Fruit fly (Drosophila melanogaster) whole organism, embryonic: ENCODE measurements around the gene CG9389.

ENCODE experiments used
- Awh ChIP-seq: fragments of 200-800 bp; sonication (Bioruptor generic); IDR thresholded peaks from 2 replicates; pipeline ENCODE4, ENCODE4 v1.3.6; 2022; ENCODE audit warnings: missing biosample characterization, missing genetic modification characterization
- B-H2 ChIP-seq: fragments of 200-800 bp; sonication (Bioruptor generic); optimal IDR thresholded peaks from 2 replicates; lab custom pipeline; 2018; ENCODE audit warnings: missing biosample characterization, mild to moderate bottlenecking, missing genetic modification characterization
- CG10267 ChIP-seq: fragments of 200-800 bp; sonication (Bioruptor generic); optimal IDR thresholded peaks from 2 replicates; lab custom pipeline; 2018; ENCODE audit warnings: missing biosample characterization, mild to moderate bottlenecking, missing genetic modification characterization, moderate library complexity
- CG11456 ChIP-seq: fragments of 200-800 bp; sonication (Bioruptor generic); IDR thresholded peaks from 3 replicates; pipeline ENCODE4 v1.3.6; 2022; ENCODE audit warnings: missing biosample characterization, missing genetic modification characterization
- CG12155 ChIP-seq: fragments of 200-800 bp; sonication (Bioruptor generic); optimal IDR thresholded peaks from 3 replicates; lab custom pipeline; 2016; ENCODE audit warnings: missing biosample characterization, missing genetic modification characterization
- CG12219 ChIP-seq: fragments of 200-800 bp; sonication (Bioruptor generic); optimal IDR thresholded peaks from 3 replicates; lab custom pipeline; 2018; ENCODE audit warnings: missing biosample characterization, mild to moderate bottlenecking, missing genetic modification characterization
- CG12236 ChIP-seq: fragments of 200-800 bp; sonication (Bioruptor generic); optimal IDR thresholded peaks from 2 replicates; lab custom pipeline; 2016; ENCODE audit warnings: missing biosample characterization, missing genetic modification characterization
- CG12942 ChIP-seq: fragments of 200-800 bp; sonication (Bioruptor generic); optimal IDR thresholded peaks from 3 replicates; lab custom pipeline; 2016; ENCODE audit warnings: missing biosample characterization, missing genetic modification characterization
- CG13296 ChIP-seq: fragments of 200-800 bp; sonication (Bioruptor generic); optimal IDR thresholded peaks from 3 replicates; lab custom pipeline; 2018; ENCODE audit warnings: missing biosample characterization, mild to moderate bottlenecking, missing genetic modification characterization
- CG13624 ChIP-seq: fragments of 200-800 bp; sonication (Bioruptor generic); optimal IDR thresholded peaks from 2 replicates; lab custom pipeline; 2016; ENCODE audit warnings: missing biosample characterization, missing genetic modification characterization
- CG13775 ChIP-seq: fragments of 200-800 bp; sonication (Bioruptor generic); optimal IDR thresholded peaks from 3 replicates; lab custom pipeline; 2017; ENCODE audit warnings: missing biosample characterization, mild to moderate bottlenecking, missing genetic modification characterization
- CG15479 ChIP-seq: fragments of 200-800 bp; sonication (Bioruptor generic); optimal IDR thresholded peaks from 3 replicates; lab custom pipeline; 2019; ENCODE audit warnings: missing biosample characterization, mild to moderate bottlenecking, missing genetic modification characterization, moderate library complexity
- CG16779 ChIP-seq: fragments of 200-800 bp; sonication (Bioruptor generic); IDR thresholded peaks from 2 replicates; pipeline ENCODE4 v1.3.6; 2022; ENCODE audit warnings: missing biosample characterization, missing genetic modification characterization
- CG16813 ChIP-seq: fragments of 200-800 bp; sonication (Bioruptor generic); IDR thresholded peaks from 3 replicates; pipeline ENCODE4 v1.3.6; 2022; ENCODE audit warnings: missing biosample characterization, missing genetic modification characterization; ENCODE audit not compliant: partially characterized antibody
- CG17385 ChIP-seq: fragments of 200-800 bp; sonication (Bioruptor generic); optimal IDR thresholded peaks from 3 replicates; lab custom pipeline; 2018; ENCODE audit warnings: missing biosample characterization, mild to moderate bottlenecking, missing genetic modification characterization
- CG18619 ChIP-seq: fragments of 200-800 bp; sonication (Bioruptor generic); optimal IDR thresholded peaks from 3 replicates; lab custom pipeline; 2017; ENCODE audit warnings: missing biosample characterization, mild to moderate bottlenecking, missing genetic modification characterization
- CG2199 ChIP-seq: fragments of 200-800 bp; sonication (Bioruptor generic); IDR thresholded peaks from 3 replicates; pipeline ENCODE4 v1.3.6; 2022; ENCODE audit warnings: missing biosample characterization, missing genetic modification characterization
- CG42726 ChIP-seq: fragments of 200-800 bp; sonication (Bioruptor generic); IDR thresholded peaks from 2 replicates; pipeline ENCODE4 v1.3.6; 2022; ENCODE audit warnings: missing biosample characterization, missing genetic modification characterization; ENCODE audit not compliant: partially characterized antibody
- CG7357 ChIP-seq: fragments of 200-800 bp; sonication (Bioruptor generic); IDR thresholded peaks from 3 replicates; pipeline ENCODE4 v1.3.6; 2022; ENCODE audit warnings: missing biosample characterization, missing genetic modification characterization
- CG7556 ChIP-seq: fragments of 200-800 bp; sonication (Bioruptor generic); optimal IDR thresholded peaks from 2 replicates; lab custom pipeline; 2017; ENCODE audit warnings: missing biosample characterization, mild to moderate bottlenecking, missing genetic modification characterization
- CG8944 ChIP-seq: fragments of 200-800 bp; sonication (Bioruptor generic); optimal IDR thresholded peaks from 3 replicates; lab custom pipeline; 2016; ENCODE audit warnings: missing biosample characterization, missing genetic modification characterization
- Eip74EF ChIP-seq, 2 experiments: fragments of 200-800 bp in 1 of 2; fragments of >200 bp in 1 of 2; sonication (Bioruptor generic) in 1 of 2; optimal IDR thresholded peaks; 2 replicates each; lab custom pipeline; 2017 to 2019; ENCODE audit warnings: missing biosample characterization in 2 of 2, missing genetic modification characterization in 2 of 2, mild to moderate bottlenecking in 1 of 2, moderate library complexity in 1 of 2
- Fer2 ChIP-seq: fragments of 200-800 bp; sonication (Bioruptor generic); optimal IDR thresholded peaks from 2 replicates; lab custom pipeline; 2018; ENCODE audit warnings: missing biosample characterization, mild to moderate bottlenecking, missing genetic modification characterization, moderate library complexity
- H15 ChIP-seq: fragments of 200-800 bp; sonication (Bioruptor generic); IDR thresholded peaks from 3 replicates; pipeline ENCODE4 v1.3.6; 2022; ENCODE audit warnings: missing biosample characterization, missing genetic modification characterization
- HHEX ChIP-seq: fragments of 200-800 bp; sonication (Bioruptor generic); optimal IDR thresholded peaks from 3 replicates; lab custom pipeline; 2017; ENCODE audit warnings: missing biosample characterization, mild to moderate bottlenecking, missing genetic modification characterization, missing genetic modification reagents
- HLH54F ChIP-seq: fragments of 200-800 bp; sonication (Bioruptor generic); optimal IDR thresholded peaks from 3 replicates; lab custom pipeline; 2016; ENCODE audit warnings: missing biosample characterization, missing genetic modification characterization
- Ravus ChIP-seq: fragments of 200-800 bp; sonication (Bioruptor generic); IDR thresholded peaks from 2 replicates; pipeline ENCODE4 v1.3.6; 2022; ENCODE audit warnings: missing biosample characterization, missing genetic modification characterization
- Ssrp ChIP-seq: fragments of 200-800 bp; sonication (Bioruptor generic); optimal IDR thresholded peaks from 2 replicates; lab custom pipeline; 2018; ENCODE audit warnings: missing biosample characterization, mild to moderate bottlenecking, missing genetic modification characterization, moderate library complexity
- Tbp ChIP-seq: fragments of >200 bp; optimal IDR thresholded peaks from 2 replicates; lab custom pipeline; 2018; ENCODE audit warnings: missing biosample characterization, missing genetic modification characterization
- Trl ChIP-seq, 3 experiments: fragments of >200 bp in 2 of 3; fragments of 200-800 bp in 1 of 3; sonication (Bioruptor generic) in 1 of 3; optimal IDR thresholded peaks; 2 replicates in 1 of 3; 3 replicates in 2 of 3; lab custom pipeline; 2016 to 2017; ENCODE audit warnings: missing biosample characterization in 1 of 3, missing genetic modification characterization in 1 of 3
- bcd ChIP-seq: fragments of 200-800 bp; sonication (Bioruptor generic); optimal IDR thresholded peaks from 2 replicates; lab custom pipeline; 2017; ENCODE audit warnings: missing biosample characterization, mild to moderate bottlenecking, missing genetic modification characterization
- bowl ChIP-seq: fragments of 200-800 bp; sonication (Bioruptor generic); IDR thresholded peaks from 2 replicates; pipeline ENCODE4 v1.3.6; 2022; ENCODE audit warnings: missing biosample characterization, missing genetic modification characterization
- ci ChIP-seq: fragments of 200-800 bp; sonication (Bioruptor generic); IDR thresholded peaks from 3 replicates; pipeline ENCODE4 v1.3.6; 2022; ENCODE audit warnings: missing biosample characterization, missing genetic modification characterization
- fd102C ChIP-seq: fragments of 200-800 bp; sonication (Bioruptor generic); optimal IDR thresholded peaks from 2 replicates; lab custom pipeline; 2018; ENCODE audit warnings: missing biosample characterization, mild to moderate bottlenecking, missing genetic modification characterization, moderate library complexity
- gce ChIP-seq: fragments of 200-800 bp; sonication (Bioruptor generic); IDR thresholded peaks from 3 replicates; pipeline ENCODE4 v1.3.6; 2022; ENCODE audit warnings: missing biosample characterization, missing genetic modification characterization
- gro ChIP-seq: fragments of 200-800 bp; sonication (Bioruptor generic); optimal IDR thresholded peaks from 2 replicates; lab custom pipeline; 2016; ENCODE audit warnings: missing biosample characterization, missing genetic modification characterization
- jigr1 ChIP-seq: fragments of 200-800 bp; sonication (Bioruptor generic); IDR thresholded peaks from 3 replicates; pipeline ENCODE4 v1.3.6; 2022; ENCODE audit warnings: missing biosample characterization, missing genetic modification characterization
- kah ChIP-seq: fragments of 200-800 bp; sonication (Bioruptor generic); optimal IDR thresholded peaks from 2 replicates; lab custom pipeline; 2018; ENCODE audit warnings: missing biosample characterization, mild to moderate bottlenecking, missing genetic modification characterization
- kay ChIP-seq: fragments of 200-800 bp; sonication (Bioruptor generic); optimal IDR thresholded peaks from 2 replicates; lab custom pipeline; 2016; ENCODE audit warnings: missing biosample characterization, missing genetic modification characterization
- mld ChIP-seq: fragments of 200-800 bp; sonication (Bioruptor generic); IDR thresholded peaks from 3 replicates; pipeline ENCODE4 v1.3.6; 2022; ENCODE audit warnings: missing biosample characterization, missing genetic modification characterization; ENCODE audit not compliant: partially characterized antibody
- pita ChIP-seq: fragments of 200-800 bp; sonication (Bioruptor generic); optimal IDR thresholded peaks from 2 replicates; lab custom pipeline; 2017; ENCODE audit warnings: missing biosample characterization, mild to moderate bottlenecking, missing genetic modification characterization
- sc ChIP-seq, 3 experiments: fragments of >200 bp in 2 of 3; fragments of 200-800 bp in 1 of 3; sonication (Bioruptor generic) in 1 of 3; optimal IDR thresholded peaks; 2 replicates in 2 of 3; 3 replicates in 1 of 3; lab custom pipeline; 2017; ENCODE audit warnings: mild to moderate bottlenecking in 1 of 3, missing biosample characterization in 1 of 3, missing genetic modification characterization in 1 of 3, missing genetic modification reagents in 1 of 3
- schlank ChIP-seq: fragments of 200-800 bp; sonication (Bioruptor generic); optimal IDR thresholded peaks from 2 replicates; lab custom pipeline; 2018; ENCODE audit warnings: missing biosample characterization, mild to moderate bottlenecking, missing genetic modification characterization
- sd ChIP-seq: fragments of 200-800 bp; sonication (Bioruptor generic); optimal IDR thresholded peaks from 3 replicates; lab custom pipeline; 2018; ENCODE audit warnings: missing biosample characterization, mild to moderate bottlenecking, missing genetic modification characterization, moderate library complexity
- so ChIP-seq: fragments of 200-800 bp; sonication (Bioruptor generic); IDR thresholded peaks from 3 replicates; pipeline ENCODE4 v1.3.6; 2022; ENCODE audit warnings: missing biosample characterization, missing genetic modification characterization
- ttk ChIP-seq: fragments of 200-800 bp; sonication (Bioruptor generic); IDR thresholded peaks from 2 replicates; pipeline ENCODE4 v2.1.2; 2022; ENCODE audit warnings: missing biosample characterization, missing genetic modification characterization
- tup ChIP-seq: fragments of 200-800 bp; sonication (Bioruptor generic); optimal IDR thresholded peaks from 2 replicates; lab custom pipeline; 2016; ENCODE audit warnings: missing biosample characterization, mild to moderate bottlenecking, missing genetic modification characterization, moderate library complexity
- vvl ChIP-seq: fragments of 200-800 bp; sonication (Bioruptor generic); IDR thresholded peaks from 2 replicates; pipeline ENCODE4 v1.3.6; 2022; ENCODE audit warnings: missing biosample characterization, missing genetic modification characterization
- zf30C ChIP-seq: fragments of 200-800 bp; sonication (Bioruptor generic); optimal IDR thresholded peaks from 3 replicates; lab custom pipeline; 2018; ENCODE audit warnings: missing biosample characterization, mild to moderate bottlenecking, missing genetic modification characterization

The CG9389 gene

DNA sequence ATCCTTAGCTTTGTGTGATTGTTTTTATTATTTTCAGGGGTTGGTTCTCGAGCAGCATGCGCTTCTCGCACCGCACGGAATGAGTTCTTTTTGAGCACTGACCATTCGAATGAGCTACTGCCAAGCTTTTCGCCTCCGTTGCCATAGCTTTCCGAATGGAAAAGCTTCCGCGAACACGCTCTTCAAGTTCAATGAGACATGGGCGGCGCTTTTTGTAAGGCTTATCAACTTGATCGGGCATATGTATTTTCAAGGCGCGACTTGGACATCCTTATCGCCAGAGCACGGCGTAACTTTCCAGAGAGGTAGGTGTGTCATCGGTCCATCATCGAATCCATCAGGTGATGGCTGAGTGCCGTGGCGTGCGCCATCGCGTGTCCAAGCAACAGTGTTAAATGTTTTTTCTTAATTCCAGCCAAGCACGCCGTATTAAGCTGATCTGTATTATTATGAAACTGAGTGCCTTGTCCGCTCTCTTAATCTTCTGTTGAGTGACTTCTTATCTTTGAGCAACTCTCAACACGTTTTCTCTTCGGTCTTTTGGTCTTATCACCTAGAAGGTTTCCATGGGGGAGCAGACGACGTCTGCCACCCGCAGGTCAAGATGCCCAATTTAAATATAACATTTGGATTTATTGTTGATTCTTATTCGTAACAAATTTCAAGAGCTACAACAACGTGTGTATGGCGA, 9.6 kb upstream of the CG9389 start, which contains the start of gene AcCoAS (continued):
- no peak for TF ChIP-seq Fer2
- TF ChIP-seq CG16779 (GFP tag; lab: Robert Waterston, UW) = 0 out of 2 replicates have a peak, but pooled peaks have one; percentile 44
- TF ChIP-seq gro (GFP tag; lab: Kevin White, UChicago) = peak; percentile 75
- no peak for TF ChIP-seq CG12219 (GFP tag; lab: Kevin White, UChicago)
- TF ChIP-seq CG17385 (GFP tag; lab: Kevin White, UChicago) = peak; percentile 29
- no peak for TF ChIP-seq so
- no peak for TF ChIP-seq ttk (GFP tag; lab: Robert Waterston, UW)
- no peak for TF ChIP-seq CG7357
- TF ChIP-seq CG8944 (GFP tag; lab: Kevin White, UChicago) = no peak
- no peak for TF ChIP-seq CG13775 (GFP tag; lab: Kevin White, UChicago)
- TF ChIP-seq CG13296 = peak; percentile 71
- no peak for TF ChIP-seq Eip74EF (GFP tag; optimal IDR thresholded peaks at IDR 0.05; lab: Kevin White, UChicago)
- TF ChIP-seq sc (optimal IDR thresholded peaks at IDR 0.05; lab: Kevin White, UChicago) = no peak
- no peak for TF ChIP-seq sc (GFP tag; optimal IDR thresholded peaks at IDR 0.05; lab: Kevin White, UChicago)
- no peak for TF ChIP-seq ci (GFP tag; lab: Robert Waterston, UW)
- no peak for TF ChIP-seq CG2199
- TF ChIP-seq CG42726 (GFP tag; lab: Robert Waterston, UW) = no peak
- TF ChIP-seq HHEX (GFP tag; lab: Kevin White, UChicago) = no peak
- no peak for TF ChIP-seq CG10267 (tag; lab: Kevin White, UChicago)
- no peak for TF ChIP-seq Ssrp
- no peak for TF ChIP-seq kah (GFP tag; lab: Kevin White, UChicago)
- peak; percentile 13 for TF ChIP-seq bcd (GFP tag; lab: Kevin White, UChicago)
- peak; percentile 19 for TF ChIP-seq sd (tag; lab: Kevin White, UChicago)
- no peak for TF ChIP-seq CG18619 (GFP tag; lab: Kevin White, UChicago)
- TF ChIP-seq Trl (optimal IDR thresholded peaks at IDR 0.05; lab: Kevin White, UChicago) = peak in 1 of 2 experiments; percentile 61
- TF ChIP-seq Trl (GFP tag; optimal IDR thresholded peaks at IDR 0.05; lab: Kevin White, UChicago) = peak; percentile 8
- no peak for TF ChIP-seq CG16813
- TF ChIP-seq pita = no peak
- no peak for TF ChIP-seq tup
- TF ChIP-seq Tbp (GFP tag; lab: Kevin White, UChicago) = no peak
- TF ChIP-seq Ravus = no peak
- TF ChIP-seq CG11456 = 0 out of 3 replicates have a peak, but pooled peaks have one; percentile 59
- TF ChIP-seq gce = no peak
- TF ChIP-seq bowl (GFP tag; lab: Robert Waterston, UW) = no peak
- TF ChIP-seq mld = no peak
- no peak for TF ChIP-seq CG12236 (GFP tag; lab: Kevin White, UChicago)
- no peak for TF ChIP-seq Awh (GFP tag; lab: Robert Waterston, UW)
- TF ChIP-seq B-H2 (GFP tag; lab: Kevin White, UChicago) = peak; percentile 64
- peak; percentile 15 for TF ChIP-seq HLH54F (GFP tag; lab: Kevin White, UChicago)
- TF ChIP-seq schlank = peak; percentile 44
- peak; percentile 25 for TF ChIP-seq CG12155 (GFP tag; lab: Kevin White, UChicago)
- peak; percentile 46 for TF ChIP-seq kay
- no peak for TF ChIP-seq zf30C (GFP tag; lab: Kevin White, UChicago)
- peak; percentile 45 for TF ChIP-seq CG13624 (GFP tag; lab: Kevin White, UChicago)
- TF ChIP-seq H15 (GFP tag; lab: Robert Waterston, UW) = no peak
- TF ChIP-seq CG15479 = no peak
- peak; percentile 32 for TF ChIP-seq CG7556 (GFP tag; lab: Kevin White, UChicago)
- TF ChIP-seq fd102C = no peak
- peak; percentile 33; the same call in 1 of the 2 replicates for TF ChIP-seq vvl
- no peak for TF ChIP-seq jigr1 (GFP tag; lab: Robert Waterston, UW)
- TF ChIP-seq CG12942 (GFP tag; lab: Kevin White, UChicago) = no peak
